Fruit fly (Drosophila melanogaster): ENCODE measurements around the gene CG12984.

Gene CG12984

DNA sequence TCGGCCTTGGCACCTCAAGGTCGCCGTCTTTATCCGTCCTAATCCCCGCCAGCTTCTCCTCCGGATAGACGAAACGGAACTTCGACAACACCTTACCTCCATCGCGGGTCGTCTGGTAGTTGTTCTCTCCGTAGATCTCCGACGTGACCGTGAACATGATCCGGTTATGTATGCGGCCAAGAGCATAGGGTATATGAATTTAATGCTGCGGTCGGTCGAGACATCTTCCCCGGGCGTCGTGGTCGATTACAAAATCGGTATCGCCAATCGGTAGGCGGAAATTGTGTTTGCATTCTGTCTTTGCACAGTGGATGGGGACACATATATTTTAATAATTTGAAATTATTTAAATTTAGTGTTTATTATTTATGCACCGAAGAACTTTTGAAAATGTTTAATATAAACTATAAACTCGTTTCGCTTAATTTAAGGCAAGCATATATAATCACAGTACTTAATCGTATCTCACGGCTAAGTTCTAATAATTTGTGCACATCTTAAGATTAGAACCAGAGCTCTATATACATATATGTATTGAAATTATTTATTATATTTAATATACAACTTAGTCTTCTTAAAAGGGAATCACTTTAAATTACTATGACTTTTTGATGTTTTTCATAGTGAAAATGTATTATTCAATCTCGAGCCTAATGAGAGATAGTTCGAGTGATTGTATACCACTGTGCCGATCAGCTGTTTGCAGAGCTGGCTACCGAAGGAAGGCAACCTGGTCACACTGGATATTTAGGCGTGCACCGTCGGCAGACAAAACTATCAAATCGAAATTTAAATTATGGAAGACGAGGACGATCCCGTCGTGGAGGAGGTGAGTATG lies 39.8 kb downstream of the CG12984 start, which contains the start of the genes CG10584 and Polr3E (continued):
- TF ChIP-seq ab (GFP tag; optimal IDR thresholded peaks at IDR 0.05) (no peak), gsb (GFP tag; IDR thresholded peaks at IDR 0.05) (peak; percentile 81), CG11695 (GFP tag; IDR thresholded peaks at IDR 0.05) (peak; percentile 89), row (GFP tag; IDR thresholded peaks at IDR 0.05) (peak; percentile 95), Atf6 (GFP tag; IDR thresholded peaks at IDR 0.05) (peak; percentile 75), so (GFP tag; IDR thresholded peaks at IDR 0.05) (peak; percentile 80; the same call in 1 of the 3 replicates), ERR (GFP tag; optimal IDR thresholded peaks at IDR 0.05) (no peak), crc (GFP tag; optimal IDR thresholded peaks at IDR 0.05) (peak; percentile 49), CG43689 (GFP tag; IDR thresholded peaks at IDR 0.05) (no peak), CG8290 (GFP tag; optimal IDR thresholded peaks at IDR 0.05) (peak; percentile 90), CG8290 (tag; optimal IDR thresholded peaks at IDR 0.05) (peak; percentile 76 to 82), bowl (GFP tag; IDR thresholded peaks at IDR 0.05) (peak; percentile 41; the same call in 1 of the 2 replicates), CG2199 (GFP tag; IDR thresholded peaks at IDR 0.05) (no peak), CG10274 (GFP tag; optimal IDR thresholded peaks at IDR 0.05) (peak; percentile 70), CG6689 (GFP tag; IDR thresholded peaks at IDR 0.05) (peak; percentile 90), sima (GFP tag; optimal IDR thresholded peaks at IDR 0.05) (no peak), ind (GFP tag; optimal IDR thresholded peaks at IDR 0.05) (peak; percentile 92), B-H2 (GFP tag; optimal IDR thresholded peaks at IDR 0.05) (peak; percentile 92), CG12659 (GFP tag; optimal IDR thresholded peaks at IDR 0.05) (peak; percentile 97), CG17361 (GFP tag; IDR thresholded peaks at IDR 0.05) (peak; percentile 99), CG18262 (tag; optimal IDR thresholded peaks at IDR 0.05) (peak; percentile 98), unpg (GFP tag; optimal IDR thresholded peaks at IDR 0.05) (peak; percentile 89), exex (tag; optimal IDR thresholded peaks at IDR 0.05) (peak; percentile 76), CG3838 (GFP tag; optimal IDR thresholded peaks at IDR 0.05) (peak; percentile 59), Oli (tag; optimal IDR thresholded peaks at IDR 0.05) (peak; percentile 94), C15 (GFP tag; IDR thresholded peaks at IDR 0.05) (peak; percentile 56; the same call in 2 of the 3 replicates), H15 (GFP tag; IDR thresholded peaks at IDR 0.05) (peak; percentile 55; the same call in 2 of the 3 replicates), CG17568 (GFP tag; optimal IDR thresholded peaks at IDR 0.05) (peak; percentile 88), dm (GFP tag; optimal IDR thresholded peaks at IDR 0.05) (peak; percentile 68), eyg (GFP tag; optimal IDR thresholded peaks at IDR 0.05) (peak; percentile 21), CG11093 (GFP tag; IDR thresholded peaks at IDR 0.05) (peak; percentile 54; the same call in 2 of the 3 replicates), pnt (GFP tag; optimal IDR thresholded peaks at IDR 0.05) (peak; percentile 40), CG2712 (tag; optimal IDR thresholded peaks at IDR 0.05) (peak; percentile 97), Dfd (GFP tag; optimal IDR thresholded peaks at IDR 0.05) (no peak), eve (GFP tag; optimal IDR thresholded peaks at IDR 0.05) (no peak), trh (GFP tag; optimal IDR thresholded peaks at IDR 0.05) (peak; percentile 88), CHES-1-like (GFP tag; optimal IDR thresholded peaks at IDR 0.05) (peak; percentile 45), Pdp1 (GFP tag; optimal IDR thresholded peaks at IDR 0.05) (peak; percentile 63 to 66), Sry-δ (GFP tag; optimal IDR thresholded peaks at IDR 0.05) (no peak), CG9817 (tag; optimal IDR thresholded peaks at IDR 0.05) (peak; percentile 93), shn (GFP tag; optimal IDR thresholded peaks at IDR 0.05) (peak; percentile 46), pita (GFP tag; optimal IDR thresholded peaks at IDR 0.05) (no peak), danr (GFP tag; IDR thresholded peaks at IDR 0.05) (peak; percentile 73), CG11696 (GFP tag; IDR thresholded peaks at IDR 0.05) (peak; percentile 68; the same call in 1 of the 2 replicates), cad (GFP tag; optimal IDR thresholded peaks at IDR 0.05) (no peak), CG11398 (GFP tag; optimal IDR thresholded peaks at IDR 0.05) (no peak), Dbx (GFP tag; IDR thresholded peaks at IDR 0.05) (peak; percentile 79), sim (GFP tag; IDR thresholded peaks at IDR 0.05) (no peak; the same call in 1 of the 2 replicates), Hr39 (optimal IDR thresholded peaks at IDR 0.05) (no peak), HmgZ (tag; optimal IDR thresholded peaks at IDR 0.05) (peak; percentile 87), Myb (GFP tag; optimal IDR thresholded peaks at IDR 0.05) (peak; percentile 19)
